Fruit fly (Drosophila melanogaster) whole organism: Measurements from ENCODE around the gene Naxd.
A peak's percentile ranks its signal among the peaks of the same experiment; 100 is the strongest.

ENCODE experiments used
- CG8478 ChIP-seq: fragments of >200 bp; optimal IDR thresholded peaks from 2 replicates; lab custom pipeline; 2018; ENCODE audit warnings: inconsistent platforms
- Dll ChIP-seq: fragments of >200 bp; optimal IDR thresholded peaks from 2 replicates; lab custom pipeline; 2017
- EcR ChIP-seq, 2 experiments: fragments of >200 bp; optimal IDR thresholded peaks; 2 replicates each; lab custom pipeline; 2017; ENCODE audit warnings: missing biosample characterization in 2 of 2, missing genetic modification characterization in 2 of 2, missing genetic modification reagents in 2 of 2
- pan ChIP-seq: fragments of >200 bp; optimal IDR thresholded peaks from 2 replicates; lab custom pipeline; 2017
- psq ChIP-seq: fragments of >200 bp; optimal IDR thresholded peaks from 2 replicates; lab custom pipeline; 2017
- usp ChIP-seq: fragments of >200 bp; optimal IDR thresholded peaks from 2 replicates; lab custom pipeline; 2017; ENCODE audit warnings: missing biosample characterization, missing genetic modification characterization, mixed read lengths

Naxd gene

DNA sequence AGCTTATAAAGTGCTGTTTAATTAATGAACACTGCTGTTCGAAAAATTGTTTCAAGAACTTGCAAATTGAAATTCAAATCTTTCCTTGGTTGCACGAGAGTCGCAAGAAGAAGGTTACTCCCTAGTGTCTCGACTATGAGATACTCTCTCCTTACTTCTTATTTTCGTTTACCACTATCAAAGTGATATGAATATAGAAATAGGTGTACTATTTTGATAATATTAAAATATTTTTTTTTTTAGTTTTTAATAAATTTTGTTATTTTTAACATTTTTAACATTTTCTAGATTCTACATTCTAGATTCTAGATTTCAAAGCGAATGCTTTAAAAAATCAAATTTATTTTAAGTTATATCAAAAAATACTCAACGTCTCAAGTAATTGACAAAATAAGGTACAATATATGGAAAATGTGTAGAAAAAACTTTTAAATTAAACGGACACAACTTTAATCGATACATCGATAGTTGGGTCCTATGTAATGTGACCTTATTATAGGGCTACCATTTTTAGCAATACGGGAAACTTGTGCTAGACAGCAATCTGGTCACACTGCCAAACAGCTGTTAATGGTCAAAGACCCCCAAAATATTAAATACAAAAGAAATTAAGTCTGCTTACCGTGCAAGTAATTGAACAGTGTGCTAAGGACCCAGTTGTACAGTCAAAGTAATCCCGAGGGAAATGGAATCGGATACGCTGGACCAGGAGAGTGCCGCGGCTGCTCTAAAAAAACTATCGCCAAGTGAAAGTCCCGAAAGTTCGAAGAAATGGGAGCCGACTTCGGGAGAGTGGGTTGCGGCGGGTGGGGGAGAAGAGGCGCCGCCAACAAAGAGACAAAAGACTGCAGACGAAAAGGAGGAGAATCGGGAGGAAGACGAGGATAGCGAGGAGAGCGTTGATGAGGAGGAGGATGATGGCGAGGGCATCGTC is 5.1 kb downstream of the Naxd start, which contains the start of gene MESR6:
MESR6 (plus strand) TSS at position 546 of the 934 bp plus-strand sequence.
- TF ChIP-seq Dll (no peak), pan (lab: Kevin White, UChicago) (no peak), EcR (GFP tag; optimal IDR thresholded peaks at IDR 0.05; lab: Kevin White, UChicago) (peak; percentile 93 to 97)

DNA sequence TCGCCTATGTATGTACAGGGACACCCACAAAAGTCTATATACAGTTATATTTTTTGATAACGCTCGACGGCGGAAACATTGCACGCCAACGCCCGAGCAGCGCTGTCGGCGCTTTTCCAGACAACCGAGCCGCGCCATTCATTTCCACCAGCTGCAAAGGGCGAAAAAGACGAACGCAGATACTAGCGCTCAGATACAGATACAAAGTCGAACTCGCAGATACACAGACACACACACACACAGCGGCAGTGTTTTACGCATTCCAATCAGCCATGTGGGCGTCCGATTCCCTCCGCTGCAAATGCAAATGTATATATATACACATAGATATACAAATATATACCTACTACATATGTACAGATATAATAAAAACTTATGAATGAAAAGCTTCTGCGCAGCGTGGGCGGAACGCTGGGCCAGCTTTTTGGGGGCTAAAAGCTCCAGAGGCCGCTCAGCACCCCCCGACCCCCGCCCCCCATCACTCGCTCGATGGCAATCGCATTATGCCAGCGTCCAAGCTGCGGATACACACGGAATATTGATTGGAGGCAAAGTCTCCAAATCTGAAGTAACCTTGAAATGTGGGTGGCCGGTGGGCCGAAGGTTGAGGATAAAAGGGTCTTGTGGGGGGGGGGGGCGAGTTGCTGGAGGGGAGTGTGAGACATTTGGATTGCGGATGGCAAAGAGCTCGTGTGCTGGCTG is 5.9 kb downstream of the Naxd start:
- TF ChIP-seq usp = no peak
- TF ChIP-seq Dll = no peak
- no peak for TF ChIP-seq pan (lab: Kevin White, UChicago)
- TF ChIP-seq EcR (GFP tag; optimal IDR thresholded peaks at IDR 0.05; lab: Kevin White, UChicago) = no peak
- TF ChIP-seq psq = no peak
- TF ChIP-seq CG8478 (lab: Kevin White, UChicago) = no peak

DNA sequence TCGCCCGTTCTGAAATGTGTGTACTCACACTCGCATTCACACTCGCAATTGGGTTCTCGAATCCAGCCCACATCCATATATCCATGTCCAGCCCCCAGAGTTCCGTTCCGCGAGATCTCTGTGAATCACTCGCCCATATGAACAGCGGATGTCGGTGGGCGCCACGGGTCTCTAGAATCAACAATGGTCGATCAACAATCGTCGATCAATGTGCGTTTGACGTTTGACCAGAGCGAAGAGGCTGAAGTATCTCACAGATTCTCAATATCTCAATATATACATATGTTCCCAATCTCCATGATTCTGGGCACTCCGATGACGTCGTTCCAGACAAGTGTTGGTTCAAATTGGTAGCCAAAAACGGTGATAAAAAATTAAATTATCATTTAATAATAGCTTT is 8.4 kb downstream of the Naxd start:
- TF ChIP-seq Dll (no peak), pan (lab: Kevin White, UChicago) (no peak), CG8478 (lab: Kevin White, UChicago) (no peak), EcR (GFP tag; optimal IDR thresholded peaks at IDR 0.05; lab: Kevin White, UChicago) (no peak), psq (no peak), usp (no peak)

DNA sequence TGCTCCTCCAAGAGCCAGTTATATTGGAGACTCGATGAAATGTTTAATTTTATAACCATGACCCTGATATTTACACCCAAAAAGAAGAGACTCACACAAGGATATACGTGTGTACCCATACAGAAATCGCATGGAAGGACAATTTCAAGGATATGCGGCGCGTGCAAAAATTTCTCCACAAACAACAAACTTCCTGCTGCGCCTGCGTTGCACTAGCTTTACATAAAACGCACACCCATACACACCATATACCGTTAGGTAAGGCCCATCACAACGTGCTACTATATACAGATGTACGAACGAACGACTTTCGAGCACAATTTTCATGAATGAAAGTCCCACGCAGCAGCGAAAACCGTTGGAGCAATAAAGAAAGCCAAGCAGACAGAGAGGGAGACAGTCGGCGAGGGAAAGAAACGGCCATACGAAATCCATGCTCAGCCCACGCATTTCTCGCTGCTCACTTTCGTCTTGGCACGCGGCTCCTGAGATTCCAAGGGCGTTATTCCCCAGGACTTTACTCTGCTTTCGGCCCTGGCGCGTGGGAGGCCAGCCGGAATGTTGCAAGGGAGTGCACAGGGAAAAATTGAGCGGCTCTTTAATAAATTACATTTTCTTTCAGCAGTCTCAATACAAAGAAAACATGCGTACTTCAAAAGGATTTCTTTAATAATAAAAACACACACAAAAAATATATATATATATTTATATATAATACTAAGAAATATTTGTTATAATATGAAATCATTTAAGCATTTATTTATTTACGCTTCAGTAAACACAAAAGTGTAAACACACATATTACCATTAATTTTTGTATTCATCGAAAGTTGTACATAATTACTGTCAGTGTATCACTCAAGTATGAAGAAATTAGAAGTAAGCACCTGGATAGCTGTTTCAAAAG is 9.9 kb downstream of the Naxd start:
- no peak for TF ChIP-seq psq
- TF ChIP-seq EcR (GFP tag; optimal IDR thresholded peaks at IDR 0.05; lab: Kevin White, UChicago) = no peak
- no peak for TF ChIP-seq Dll
- no peak for TF ChIP-seq CG8478 (lab: Kevin White, UChicago)
- no peak for TF ChIP-seq pan (lab: Kevin White, UChicago)
- TF ChIP-seq usp = no peak

DNA sequence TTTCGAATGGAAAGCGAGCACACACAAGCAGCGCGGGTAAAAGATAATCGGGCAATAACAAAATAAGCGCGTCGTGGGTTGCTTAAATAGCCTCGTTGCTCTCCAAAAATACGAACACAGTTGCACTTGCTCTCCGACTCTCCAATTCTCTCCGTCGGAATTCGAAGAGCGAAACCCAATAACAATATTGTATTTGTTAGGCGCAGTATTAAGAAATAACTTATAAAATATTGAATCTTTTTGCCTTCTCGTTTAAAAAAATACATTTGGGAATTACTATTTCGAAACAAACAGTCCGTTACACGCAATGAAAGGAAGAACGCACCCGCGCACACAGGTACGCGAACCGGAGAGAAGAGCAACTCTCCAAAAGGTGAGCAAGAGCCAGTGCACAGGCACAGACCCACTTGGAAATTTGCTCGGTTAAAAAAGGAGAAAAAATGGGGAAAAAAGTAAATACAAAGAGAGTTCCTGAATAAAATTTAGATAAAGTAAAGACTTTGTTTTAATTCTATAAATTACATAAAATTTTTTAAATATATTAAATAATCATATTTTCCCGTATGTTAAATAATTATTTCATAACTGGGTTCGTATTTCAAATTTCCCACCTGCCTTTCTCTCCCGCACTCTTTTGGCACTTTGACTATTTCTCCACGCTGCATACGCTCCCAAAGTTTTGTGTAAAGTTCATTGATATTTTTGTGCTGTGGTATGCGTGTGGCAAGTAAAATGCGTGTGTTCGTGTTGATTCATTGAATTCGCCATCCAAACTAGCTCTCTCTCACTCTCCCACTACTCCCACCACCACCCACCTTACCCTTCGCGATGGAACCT is 10.9 kb downstream of the Naxd start, which contains the start of gene Mkp3:
Mkp3 (minus strand) TSS at position 63 of the 837 bp plus-strand sequence.
- TF ChIP-seq Dll = peak; percentile 73
- TF ChIP-seq CG8478 (lab: Kevin White, UChicago) = no peak
- no peak for TF ChIP-seq psq
- no peak for TF ChIP-seq pan (lab: Kevin White, UChicago)
- TF ChIP-seq usp = no peak

DNA sequence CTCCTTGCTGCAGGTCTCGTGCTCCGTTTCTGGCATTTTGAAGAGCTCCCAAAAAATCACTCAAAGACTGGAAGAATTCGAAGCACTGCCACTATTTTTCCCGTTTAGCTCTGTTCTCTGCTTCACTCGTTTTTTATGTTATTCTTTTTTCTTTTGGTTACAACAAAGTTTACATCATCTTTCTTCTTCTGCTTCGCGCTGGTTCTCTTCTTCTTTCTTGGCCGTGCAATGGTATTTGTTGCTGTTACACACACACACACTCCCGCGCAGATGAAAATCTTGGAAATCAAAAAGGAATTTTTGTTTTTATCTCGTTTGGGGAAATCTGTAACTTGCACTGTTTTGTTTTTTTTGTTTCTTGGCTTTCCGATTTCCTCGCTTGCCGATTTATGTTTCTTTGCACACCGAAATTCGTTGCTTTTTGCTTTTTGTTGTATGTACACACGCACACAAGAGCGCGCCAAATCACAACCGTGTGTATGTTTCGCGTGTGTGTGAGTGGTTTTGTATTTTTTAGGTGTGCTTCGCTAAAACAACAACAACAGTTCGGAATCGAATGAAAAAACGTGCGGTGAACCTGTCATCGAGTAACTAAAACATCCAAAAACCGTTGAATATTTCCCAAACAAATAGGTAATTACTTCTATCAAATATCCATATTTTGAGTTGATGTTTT is 11.7 kb downstream of the Naxd start:
- TF ChIP-seq psq (no peak), Dll (no peak), usp (no peak), pan (lab: Kevin White, UChicago) (no peak), CG8478 (lab: Kevin White, UChicago) (no peak), EcR (GFP tag; optimal IDR thresholded peaks at IDR 0.05; lab: Kevin White, UChicago) (no peak)

DNA sequence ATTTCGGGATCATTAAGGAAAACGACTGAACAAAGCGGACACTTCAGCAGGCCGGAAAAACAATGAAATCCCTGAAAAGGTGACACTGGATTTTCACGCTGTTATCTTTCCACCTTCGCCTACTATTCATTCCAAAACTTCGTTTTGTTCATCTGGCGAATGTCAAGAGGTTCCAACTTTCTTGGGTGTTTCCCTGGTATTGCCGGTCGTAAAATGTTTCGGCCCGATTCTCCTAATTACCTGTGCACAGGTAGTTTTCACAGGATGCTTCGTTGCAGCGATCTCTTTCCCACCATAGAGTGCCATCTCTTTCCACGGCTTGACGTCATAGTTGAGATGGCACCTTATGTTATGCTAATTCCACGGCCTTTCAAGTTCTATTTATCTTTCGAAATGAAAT is 14.4 kb downstream of the Naxd start:
- TF ChIP-seq CG8478 (lab: Kevin White, UChicago) = no peak

DNA sequence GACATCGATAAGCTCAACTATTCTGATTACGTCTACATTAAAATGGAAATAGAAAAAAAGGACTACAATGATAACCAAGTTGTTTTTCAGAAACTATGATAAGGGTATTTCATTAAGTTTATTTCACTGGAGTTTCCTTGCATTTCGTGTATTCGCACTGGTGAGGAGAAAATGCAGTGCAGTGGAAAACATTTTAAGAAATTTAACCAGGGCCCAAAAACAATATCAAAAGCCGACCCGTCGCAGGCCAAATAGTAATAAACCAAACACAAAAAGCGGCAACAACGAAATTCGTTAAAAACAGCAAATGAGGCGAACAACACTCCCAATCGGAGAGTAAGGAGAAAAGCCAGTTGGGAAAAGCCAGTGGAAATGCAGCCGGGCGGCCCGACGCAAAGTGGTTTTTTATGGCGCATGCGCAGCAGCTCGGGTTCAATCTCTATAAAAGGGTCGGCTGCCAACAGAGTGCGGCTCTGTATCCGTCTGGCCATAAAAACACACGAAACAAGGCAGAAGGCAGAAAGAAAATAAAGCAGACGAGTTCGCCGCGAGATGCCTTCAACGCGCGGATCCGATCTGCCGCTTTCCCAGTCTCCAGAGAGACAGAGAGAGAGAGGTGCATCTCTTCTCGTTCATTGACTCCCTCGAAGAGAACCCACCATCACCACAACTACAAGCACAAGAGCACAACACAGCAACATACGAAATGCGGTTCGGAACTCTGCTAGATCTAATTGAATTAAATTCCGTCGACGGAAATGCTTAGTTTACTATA is 16.4 kb downstream of the Naxd start:
- TF ChIP-seq EcR (GFP tag; optimal IDR thresholded peaks at IDR 0.05; lab: Kevin White, UChicago) = peak; percentile 61 to 91
- no peak for TF ChIP-seq pan (lab: Kevin White, UChicago)

DNA sequence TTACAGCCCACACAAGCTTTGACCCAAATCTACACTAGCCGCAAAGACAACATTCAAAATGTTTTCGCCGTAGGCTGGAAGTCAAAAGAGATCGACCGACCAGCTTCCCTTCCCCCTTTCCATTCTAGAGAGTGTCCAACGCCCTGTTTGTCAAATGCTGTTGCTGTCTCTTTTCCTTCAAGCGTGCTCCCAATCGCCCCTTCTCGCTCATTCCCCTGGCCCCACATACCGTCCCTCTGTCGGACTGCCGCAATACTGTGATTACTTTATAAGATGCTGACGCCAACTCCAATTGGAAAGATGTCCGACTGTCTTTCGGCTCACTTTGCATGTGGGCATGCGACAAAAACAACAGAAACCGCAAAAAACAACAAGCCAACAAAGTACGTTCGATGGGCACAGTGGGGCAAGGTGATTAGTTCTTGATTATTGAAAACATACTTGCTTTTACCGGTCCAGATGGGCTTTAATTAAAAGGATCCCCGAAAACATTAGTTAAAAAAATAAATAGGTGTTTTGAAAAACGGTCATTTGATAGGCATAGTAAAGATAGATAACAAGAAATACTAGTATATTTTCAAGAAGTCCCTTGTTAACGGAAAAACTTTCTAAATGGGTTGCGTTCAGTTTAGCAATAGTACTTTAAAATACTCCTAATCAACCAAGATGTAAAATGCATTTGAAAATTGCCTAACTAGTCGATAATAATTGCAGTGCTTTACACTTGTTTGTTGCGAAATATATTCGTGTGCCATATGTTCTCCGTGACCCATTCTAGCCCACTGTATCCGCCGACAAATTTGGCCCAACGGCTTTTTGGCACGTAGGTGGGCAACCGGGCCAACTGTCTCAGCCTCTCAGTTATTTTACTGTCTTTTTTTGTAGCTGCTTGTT is 17.5 kb downstream of the Naxd start:
- TF ChIP-seq EcR (GFP tag; optimal IDR thresholded peaks at IDR 0.05; lab: Kevin White, UChicago) (no peak), Dll (no peak), usp (no peak), psq (no peak), pan (lab: Kevin White, UChicago) (no peak), CG8478 (lab: Kevin White, UChicago) (no peak)
